Fruit fly (Drosophila melanogaster) whole organism, pupa: ENCODE measurements around the gene CG31103.

ENCODE experiments used
- CG10348 ChIP-seq: fragments of 200-800 bp; sonication (Bioruptor generic); IDR thresholded peaks from 2 replicates; pipeline ENCODE4 v1.3.6; 2022; ENCODE audit warnings: missing biosample characterization, missing genetic modification characterization
- CG12605 ChIP-seq: fragments of 200-800 bp; sonication (Bioruptor generic); IDR thresholded peaks from 2 replicates; pipeline ENCODE4 v1.3.6; 2022; ENCODE audit warnings: missing biosample characterization, missing genetic modification characterization
- CG32121 ChIP-seq: fragments of 200-800 bp; sonication (Bioruptor generic); IDR thresholded peaks from 2 replicates; pipeline ENCODE4 v1.3.6; 2022; ENCODE audit warnings: missing biosample characterization, missing genetic modification characterization
- CG34367 ChIP-seq: fragments of 200-800 bp; sonication (Bioruptor generic); optimal IDR thresholded peaks from 2 replicates; lab custom pipeline; 2018; ENCODE audit warnings: missing biosample characterization, mild to moderate bottlenecking, missing genetic modification characterization
- CG9948 ChIP-seq: fragments of 200-800 bp; sonication (Bioruptor generic); optimal IDR thresholded peaks from 2 replicates; lab custom pipeline; 2018; ENCODE audit warnings: missing biosample characterization, mild to moderate bottlenecking, missing genetic modification characterization, moderate library complexity
- Pif1A ChIP-seq: fragments of 200-800 bp; sonication (Bioruptor generic); optimal IDR thresholded peaks from 3 replicates; lab custom pipeline; 2016; ENCODE audit warnings: missing biosample characterization, missing genetic modification characterization
- Pif1B ChIP-seq: fragments of 200-800 bp; sonication (Bioruptor generic); optimal IDR thresholded peaks from 3 replicates; lab custom pipeline; 2016; ENCODE audit warnings: missing biosample characterization, missing genetic modification characterization

dm6 chr3R:25193726-25194204 lies 25.4 kb upstream of the CG31103 start, which contains the start of gene lobo:
- TF ChIP-seq Pif1A (GFP tag; lab: Kevin White, UChicago), result no peak
- TF ChIP-seq Pif1B (GFP tag; lab: Kevin White, UChicago), result no peak
- TF ChIP-seq CG12605, result no peak
- no peak for TF ChIP-seq CG34367
- TF ChIP-seq CG32121 (GFP tag; lab: Robert Waterston, UW), result no peak
- no peak for TF ChIP-seq CG9948 (tag; lab: Kevin White, UChicago)
- no peak for TF ChIP-seq CG10348 (GFP tag; lab: Robert Waterston, UW)
